Worm (Caenorhabditis elegans) whole organism, L4 larva: Measurements from ENCODE around the gene taf-13.

Experiments
- F10B5.3 ChIP-seq: sonication (generic microtip); optimal IDR thresholded peaks from 2 replicates; lab custom pipeline; 2016; ENCODE audit warnings: mild to moderate bottlenecking, missing genetic modification characterization, missing compliant biosample characterization
- F26F4.8 ChIP-seq: fragments of 200-800 bp; sonication (Bioruptor generic); conservative IDR thresholded peaks from 2 replicates; pipeline ENCODE4 v1.3.6; 2022; ENCODE audit warnings: missing genetic modification characterization, missing compliant biosample characterization
- F37D6.2 ChIP-seq: sonication (generic microtip); optimal IDR thresholded peaks from 2 replicates; lab custom pipeline; 2016; ENCODE audit warnings: mild to moderate bottlenecking, missing genetic modification characterization, missing compliant biosample characterization
- R02D3.7 ChIP-seq: fragments of 150-350 bp; sonication (generic microtip); optimal IDR thresholded peaks from 3 replicates; lab custom pipeline; 2014; ENCODE audit warnings: missing biosample characterization, missing genetic modification characterization
- Y105C5A.15 ChIP-seq: fragments of 200-800 bp; sonication (Bioruptor generic); IDR thresholded peaks from 2 replicates; pipeline ENCODE4 v1.3.6; 2022; ENCODE audit warnings: missing genetic modification characterization, missing compliant biosample characterization
- ZK337.2 ChIP-seq: fragments of 200-800 bp; sonication (Bioruptor generic); IDR thresholded peaks from 2 replicates; pipeline ENCODE4 v1.3.6; 2022; ENCODE audit warnings: missing genetic modification reagents, missing genetic modification characterization, missing compliant biosample characterization
- aha-1 ChIP-seq: fragments of 150-350 bp; peaks from one replicate; lab custom pipeline; 2014; ENCODE audit warnings: missing biosample characterization, missing genetic modification characterization
- arid-1 ChIP-seq: fragments of 200-800 bp; sonication (Bioruptor generic); conservative IDR thresholded peaks from 2 replicates; pipeline ENCODE4 v1.3.6; 2022; ENCODE audit warnings: missing genetic modification reagents, missing genetic modification characterization, missing compliant biosample characterization
- ceh-44 ChIP-seq: fragments of 200-800 bp; sonication (Bioruptor generic); IDR thresholded peaks from 2 replicates; pipeline ENCODE4 v1.3.6; 2022; ENCODE audit warnings: missing genetic modification reagents, missing genetic modification characterization, missing compliant biosample characterization
- ceh-62 ChIP-seq: sonication (generic microtip); optimal IDR thresholded peaks from 2 replicates; lab custom pipeline; 2017; ENCODE audit warnings: missing biosample characterization, missing genetic modification characterization
- ces-1 ChIP-seq: fragments of 150-350 bp; sonication (generic microtip); optimal IDR thresholded peaks from 4 replicates; lab custom pipeline; 2014; ENCODE audit warnings: missing biosample characterization, missing genetic modification reagents, missing genetic modification characterization
- daf-16 ChIP-seq, 3 experiments: sonication (generic microtip); optimal IDR thresholded peaks; 2 replicates each; lab custom pipeline; 2016 to 2017; ENCODE audit warnings: missing genetic modification characterization in 3 of 3, missing genetic modification reagents in 3 of 3, mild to moderate bottlenecking in 2 of 3, missing compliant biosample characterization in 2 of 3, missing biosample characterization in 1 of 3, moderate library complexity in 1 of 3
- daf-19 ChIP-seq: fragments of 200-800 bp; sonication (Bioruptor generic); conservative IDR thresholded peaks from 2 replicates; pipeline ENCODE4 v1.3.6; 2022; ENCODE audit warnings: missing genetic modification characterization, missing compliant biosample characterization
- daf-8 ChIP-seq: fragments of 200-800 bp; sonication (Bioruptor generic); IDR thresholded peaks from 2 replicates; pipeline ENCODE4 v1.3.6; 2022; ENCODE audit warnings: missing genetic modification characterization, missing compliant biosample characterization
- dmd-6 ChIP-seq: fragments of 200-800 bp; sonication (Bioruptor generic); IDR thresholded peaks from 2 replicates; pipeline ENCODE4 v1.3.6; 2022; ENCODE audit warnings: missing genetic modification reagents, missing genetic modification characterization, missing compliant biosample characterization
- dmd-9 ChIP-seq: fragments of 200-800 bp; sonication (Bioruptor generic); IDR thresholded peaks from 2 replicates; pipeline ENCODE4 v1.3.6; 2022; ENCODE audit warnings: missing genetic modification reagents, missing genetic modification characterization, missing compliant biosample characterization
- dpl-1 ChIP-seq: fragments of 150-350 bp; optimal IDR thresholded peaks from 2 replicates; lab custom pipeline; 2014; ENCODE audit warnings: missing biosample characterization, missing genetic modification reagents, missing genetic modification characterization
- duxl-1 ChIP-seq: sonication (generic microtip); optimal IDR thresholded peaks from 2 replicates; lab custom pipeline; 2016; ENCODE audit warnings: mild to moderate bottlenecking, missing genetic modification characterization, moderate library complexity, missing compliant biosample characterization; ENCODE audit not compliant: poor library complexity
- dve-1 ChIP-seq: sonication (generic microtip); optimal IDR thresholded peaks from 2 replicates; lab custom pipeline; 2017; ENCODE audit warnings: antibody characterized with exemption, mild to moderate bottlenecking, missing genetic modification characterization, missing compliant biosample characterization; ENCODE audit not compliant: insufficient read depth
- egl-43 ChIP-seq: fragments of 200-800 bp; sonication (Bioruptor generic); IDR thresholded peaks from 2 replicates; pipeline ENCODE4 v1.3.6; 2022; ENCODE audit warnings: missing genetic modification reagents, missing genetic modification characterization, missing compliant biosample characterization
- fos-1 ChIP-seq: fragments of 150-350 bp; optimal IDR thresholded peaks from 2 replicates; lab custom pipeline; 2014; ENCODE audit warnings: missing biosample characterization, missing genetic modification characterization
- gei-8 ChIP-seq: fragments of 200-800 bp; sonication (Bioruptor generic); optimal IDR thresholded peaks from 2 replicates; lab custom pipeline; 2018; ENCODE audit warnings: mild to moderate bottlenecking, missing genetic modification characterization, missing compliant biosample characterization
- hmg-1.1 ChIP-seq: fragments of 200-800 bp; sonication (Bioruptor generic); IDR thresholded peaks from 2 replicates; pipeline ENCODE4 v1.3.6; 2022; ENCODE audit warnings: missing genetic modification reagents, missing genetic modification characterization, missing compliant biosample characterization
- lim-7 ChIP-seq: fragments of 200-800 bp; sonication (Bioruptor generic); IDR thresholded peaks from 2 replicates; pipeline ENCODE4 v1.3.6; 2022; ENCODE audit warnings: missing genetic modification characterization, missing compliant biosample characterization
- lin-1 ChIP-seq: fragments of 200-800 bp; sonication (Bioruptor generic); IDR thresholded peaks from 2 replicates; pipeline ENCODE4 v1.3.6; 2022; ENCODE audit warnings: missing genetic modification reagents, missing genetic modification characterization, missing compliant biosample characterization
- lin-39 ChIP-seq: fragments of 150-350 bp; optimal IDR thresholded peaks from 2 replicates; lab custom pipeline; 2014; ENCODE audit warnings: missing biosample characterization, missing genetic modification reagents, missing genetic modification characterization
- mes-2 ChIP-seq: sonication (generic microtip); optimal IDR thresholded peaks from 2 replicates; lab custom pipeline; 2016; ENCODE audit warnings: missing genotype, mild to moderate bottlenecking, missing genetic modification characterization, missing compliant biosample characterization; ENCODE audit not compliant: poor library complexity, severe bottlenecking
- mxl-2 ChIP-seq: fragments of 200-800 bp; sonication (Bioruptor generic); conservative IDR thresholded peaks from 2 replicates; pipeline ENCODE4 v1.3.6; 2022; ENCODE audit warnings: missing genetic modification reagents, missing genetic modification characterization, missing compliant biosample characterization
- mxl-3 ChIP-seq: fragments of 200-800 bp; sonication (Bioruptor generic); optimal IDR thresholded peaks from 2 replicates; lab custom pipeline; 2018; ENCODE audit warnings: mild to moderate bottlenecking, missing genetic modification characterization, missing compliant biosample characterization
- nhr-102 ChIP-seq: sonication (generic microtip); optimal IDR thresholded peaks from 2 replicates; lab custom pipeline; 2016; ENCODE audit warnings: mild to moderate bottlenecking, missing genetic modification characterization, moderate library complexity, missing compliant biosample characterization
- nhr-11 ChIP-seq: fragments of 150-350 bp; optimal IDR thresholded peaks from 2 replicates; lab custom pipeline; 2014; ENCODE audit warnings: missing biosample characterization, missing genetic modification characterization
- nhr-237 ChIP-seq: sonication (generic microtip); optimal IDR thresholded peaks from 2 replicates; lab custom pipeline; 2017; ENCODE audit warnings: missing biosample characterization, missing genetic modification characterization
- nhr-28 ChIP-seq: fragments of 150-350 bp; optimal IDR thresholded peaks from 2 replicates; lab custom pipeline; 2014; ENCODE audit warnings: missing biosample characterization, missing genetic modification characterization
- nhr-6 ChIP-seq: fragments of 150-350 bp; optimal IDR thresholded peaks from 2 replicates; lab custom pipeline; 2014; ENCODE audit warnings: missing biosample characterization, missing genetic modification characterization
- nhr-76 ChIP-seq: fragments of 150-350 bp; optimal IDR thresholded peaks from 2 replicates; lab custom pipeline; 2014; ENCODE audit warnings: missing biosample characterization, missing genetic modification characterization
- nhr-77 ChIP-seq: fragments of 150-350 bp; optimal IDR thresholded peaks from 2 replicates; lab custom pipeline; 2014; ENCODE audit warnings: missing biosample characterization, missing genetic modification characterization
- pha-4 ChIP-seq, 2 experiments: fragments of 150-350 bp in 1 of 2; fragments of 200-800 bp in 1 of 2; sonication (Bioruptor generic) in 1 of 2; IDR thresholded peaks in 1 of 2; optimal IDR thresholded peaks in 1 of 2; 2 replicates each; pipeline versions ENCODE4 v1.3.6 to Lab custom; 2014 to 2022; ENCODE audit warnings: missing genetic modification characterization in 2 of 2, missing genetic modification reagents in 2 of 2, missing biosample characterization in 1 of 2, missing compliant biosample characterization in 1 of 2
- sdz-12 ChIP-seq: fragments of 200-800 bp; sonication (Bioruptor generic); optimal IDR thresholded peaks from 2 replicates; lab custom pipeline; 2018; ENCODE audit warnings: mild to moderate bottlenecking, missing genetic modification characterization, missing compliant biosample characterization
- set-16 ChIP-seq: fragments of 200-800 bp; sonication (Bioruptor generic); IDR thresholded peaks from 2 replicates; pipeline ENCODE4 v1.3.6; 2022; ENCODE audit warnings: missing genetic modification reagents, missing genetic modification characterization, missing compliant biosample characterization
- snpc-1.2 ChIP-seq: fragments of 200-800 bp; sonication (Bioruptor generic); IDR thresholded peaks from 2 replicates; pipeline ENCODE4 v1.3.6; 2022; ENCODE audit warnings: missing genetic modification reagents, missing genetic modification characterization, missing compliant biosample characterization
- spr-3 ChIP-seq: fragments of 200-800 bp; sonication (Bioruptor generic); optimal IDR thresholded peaks from 2 replicates; lab custom pipeline; 2018; ENCODE audit warnings: mild to moderate bottlenecking, missing genetic modification characterization, missing compliant biosample characterization
- tag-97 ChIP-seq: fragments of 200-800 bp; sonication (Bioruptor generic); IDR thresholded peaks from 2 replicates; pipeline ENCODE4 v1.3.6; 2022; ENCODE audit warnings: missing genetic modification characterization, missing compliant biosample characterization
- tra-1 ChIP-seq: fragments of 200-800 bp; sonication (Bioruptor generic); IDR thresholded peaks from 2 replicates; pipeline ENCODE4 v1.3.6; 2022; ENCODE audit warnings: missing genetic modification reagents, missing genetic modification characterization, missing compliant biosample characterization
- unc-39 ChIP-seq: sonication (generic microtip); optimal IDR thresholded peaks from 2 replicates; lab custom pipeline; 2017; ENCODE audit warnings: missing biosample characterization, missing genetic modification characterization
- vab-7 ChIP-seq: fragments of 200-800 bp; sonication (Bioruptor generic); IDR thresholded peaks from 2 replicates; pipeline ENCODE4 v1.3.6; 2022; ENCODE audit warnings: missing genetic modification reagents, missing genetic modification characterization, missing compliant biosample characterization
- zfp-2 ChIP-seq: sonication (generic microtip); optimal IDR thresholded peaks from 2 replicates; lab custom pipeline; 2016; ENCODE audit warnings: mild to moderate bottlenecking, missing genetic modification characterization, missing compliant biosample characterization
- zfp-3 ChIP-seq: fragments of 200-800 bp; sonication (Bioruptor generic); conservative IDR thresholded peaks from 2 replicates; pipeline ENCODE4 v1.3.6; 2022; ENCODE audit warnings: missing genetic modification reagents, missing genetic modification characterization, missing compliant biosample characterization
- zip-2 ChIP-seq: fragments of 150-350 bp; optimal IDR thresholded peaks from 2 replicates; lab custom pipeline; 2014; ENCODE audit warnings: missing biosample characterization, missing genetic modification characterization
- ztf-11 ChIP-seq: fragments of 150-350 bp; optimal IDR thresholded peaks from 2 replicates; lab custom pipeline; 2014; ENCODE audit warnings: missing biosample characterization, missing genetic modification characterization
- ztf-7 ChIP-seq: fragments of 150-350 bp; optimal IDR thresholded peaks from 2 replicates; lab custom pipeline; 2014; ENCODE audit warnings: missing biosample characterization, missing genetic modification characterization

Gene taf-13

ce11 chrII:10563368-10563767 lies 42.0 kb downstream of the taf-13 start, which contains the start of gene cdc-48.1 (continued):
- TF ChIP-seq zip-2 (tag; lab: Kevin White, UChicago) (peak; percentile 95), tra-1 (GFP tag; lab: Robert Waterston, UW) (peak; percentile 100), dve-1 (tag; lab: Kevin White, UChicago) (peak; percentile 100), F37D6.2 (peak; percentile 97), aha-1 (tag; lab: Kevin White, UChicago) (peak; percentile 100), pha-4 (GFP tag; IDR thresholded peaks at IDR 0.05; lab: Robert Waterston, UW) (peak; percentile 99), pha-4 (tag; optimal IDR thresholded peaks at IDR 0.05; lab: Kevin White, UChicago) (peak; percentile 100), zfp-3 (GFP tag; lab: Robert Waterston, UW) (peak; percentile 100), lin-1 (GFP tag; lab: Robert Waterston, UW) (peak; percentile 99), ztf-11 (tag; lab: Kevin White, UChicago) (peak; percentile 58), egl-43 (peak; percentile 95), arid-1 (GFP tag; lab: Robert Waterston, UW) (peak; percentile 99), ceh-62 (peak; percentile 49), lim-7 (GFP tag; lab: Robert Waterston, UW) (peak; percentile 83), duxl-1 (tag; lab: Kevin White, UChicago) (peak; percentile 98), F26F4.8 (peak; percentile 54; the same call in 1 of the 2 replicates), dpl-1 (peak; percentile 100), nhr-6 (tag; lab: Kevin White, UChicago) (peak; percentile 100), mes-2 (peak; percentile 100), set-16 (GFP tag; lab: Robert Waterston, UW) (peak; percentile 30; the same call in 1 of the 2 replicates), ztf-7 (tag; lab: Kevin White, UChicago) (peak; percentile 96), F10B5.3 (tag; lab: Kevin White, UChicago) (peak; percentile 92), sdz-12 (GFP tag; lab: Kevin White, UChicago) (peak; percentile 96), daf-16 (GFP tag; optimal IDR thresholded peaks at IDR 0.05; lab: Kevin White, UChicago) (peak; percentile 91 to 94), daf-16 (tag; optimal IDR thresholded peaks at IDR 0.05; lab: Kevin White, UChicago) (peak; percentile 97), daf-19 (GFP tag; lab: Robert Waterston, UW) (peak; percentile 98), dmd-6 (peak; percentile 100), mxl-2 (GFP tag; lab: Robert Waterston, UW) (peak; percentile 93), tag-97 (0 out of 2 replicates have a peak, but pooled peaks have one; percentile 73), daf-8 (GFP tag; lab: Robert Waterston, UW) (peak; percentile 92; the same call in 1 of the 2 replicates), zfp-2 (tag; lab: Kevin White, UChicago) (peak; percentile 94), ceh-44 (GFP tag; lab: Robert Waterston, UW) (peak; percentile 96), vab-7 (GFP tag; lab: Robert Waterston, UW) (peak; percentile 99), Y105C5A.15 (peak; percentile 93), nhr-76 (peak; percentile 91), mxl-3 (GFP tag; lab: Kevin White, UChicago) (peak; percentile 96), spr-3 (GFP tag; lab: Kevin White, UChicago) (peak; percentile 98), nhr-102 (peak; percentile 98), dmd-9 (peak; percentile 98), snpc-1.2 (peak; percentile 94), fos-1 (tag; lab: Kevin White, UChicago) (peak; percentile 93), nhr-11 (tag; lab: Kevin White, UChicago) (peak; percentile 100), nhr-237 (tag; lab: Kevin White, UChicago) (peak; percentile 89), nhr-77 (tag; lab: Kevin White, UChicago) (peak; percentile 100), unc-39 (no peak), lin-39 (peak; percentile 98), nhr-28 (tag; lab: Kevin White, UChicago) (peak; percentile 99), ces-1 (peak; percentile 97), gei-8 (GFP tag; lab: Kevin White, UChicago) (peak; percentile 96), R02D3.7 (tag; lab: Kevin White, UChicago) (peak; percentile 67), ZK337.2 (GFP tag; lab: Robert Waterston, UW) (peak; percentile 97), hmg-1.1 (GFP tag; lab: Robert Waterston, UW) (peak; percentile 99)
